Worm (Caenorhabditis elegans) whole organism, L2 larva: ENCODE measurements around the gene F08F1.3.
A peak's percentile ranks its signal among the peaks of the same experiment; 100 is the strongest.

ENCODE experiments used
- C34F6.9 ChIP-seq: fragments of 150-350 bp; optimal IDR thresholded peaks from 2 replicates; lab custom pipeline; 2014; ENCODE audit warnings: missing biosample characterization, missing genetic modification characterization
- F13H6.1 ChIP-seq: sonication (generic microtip); optimal IDR thresholded peaks from 2 replicates; lab custom pipeline; 2016; ENCODE audit warnings: missing genetic modification characterization, missing compliant biosample characterization
- R02D3.7 ChIP-seq: fragments of 150-350 bp; optimal IDR thresholded peaks from 2 replicates; lab custom pipeline; 2014; ENCODE audit warnings: missing biosample characterization, missing genetic modification characterization
- Y55F3AM.14 ChIP-seq: fragments of 200-800 bp; sonication (Bioruptor generic); optimal IDR thresholded peaks from 2 replicates; lab custom pipeline; 2018; ENCODE audit warnings: mild to moderate bottlenecking, missing genetic modification characterization, missing compliant biosample characterization
- ZK546.5 ChIP-seq: sonication (generic microtip); optimal IDR thresholded peaks from 2 replicates; lab custom pipeline; 2017; ENCODE audit warnings: missing biosample characterization, missing genetic modification characterization
- alr-1 ChIP-seq: fragments of 150-350 bp; optimal IDR thresholded peaks from 2 replicates; lab custom pipeline; 2014; ENCODE audit warnings: missing biosample characterization, missing genetic modification characterization
- aly-2 ChIP-seq: fragments of 150-350 bp; optimal IDR thresholded peaks from 2 replicates; lab custom pipeline; 2014; ENCODE audit warnings: missing biosample characterization, missing genetic modification characterization
- ama-1 ChIP-seq: fragments of 150-350 bp; optimal IDR thresholded peaks from 2 replicates; lab custom pipeline; 2018; ENCODE audit warnings: inconsistent platforms
- blmp-1 ChIP-seq: sonication (generic microtip); optimal IDR thresholded peaks from 2 replicates; lab custom pipeline; 2017; ENCODE audit warnings: missing genetic modification characterization, mild to moderate bottlenecking, missing compliant biosample characterization, antibody characterized with exemption, moderate library complexity; ENCODE audit not compliant: insufficient read depth
- ceh-16 ChIP-seq: fragments of 150-350 bp; optimal IDR thresholded peaks from 2 replicates; lab custom pipeline; 2014; ENCODE audit warnings: missing biosample characterization, missing genetic modification characterization
- ceh-82 ChIP-seq: fragments of 150-350 bp; optimal IDR thresholded peaks from 2 replicates; lab custom pipeline; 2014; ENCODE audit warnings: missing biosample characterization, missing genetic modification characterization
- crh-2 ChIP-seq: sonication (generic microtip); optimal IDR thresholded peaks from 2 replicates; lab custom pipeline; 2017; ENCODE audit warnings: missing biosample characterization, missing genetic modification characterization
- dmd-4 ChIP-seq: sonication (generic microtip); optimal IDR thresholded peaks from 2 replicates; lab custom pipeline; 2017; ENCODE audit warnings: missing biosample characterization, missing genetic modification characterization
- egl-27 ChIP-seq: sonication (generic microtip); optimal IDR thresholded peaks from 3 replicates; lab custom pipeline; 2017; ENCODE audit warnings: missing biosample characterization, missing genetic modification reagents, missing genetic modification characterization
- elt-1 ChIP-seq: fragments of 150-350 bp; optimal IDR thresholded peaks from 2 replicates; lab custom pipeline; 2014; ENCODE audit warnings: missing biosample characterization, missing genetic modification characterization
- elt-3 ChIP-seq: sonication (generic microtip); optimal IDR thresholded peaks from 2 replicates; lab custom pipeline; 2017; ENCODE audit warnings: missing biosample characterization, missing genetic modification characterization
- fos-1 ChIP-seq: fragments of 150-350 bp; optimal IDR thresholded peaks from 2 replicates; lab custom pipeline; 2014; ENCODE audit warnings: missing biosample characterization, missing genetic modification characterization
- gmeb-1 ChIP-seq: fragments of 150-350 bp; optimal IDR thresholded peaks from 2 replicates; lab custom pipeline; 2014; ENCODE audit warnings: missing biosample characterization, missing genetic modification characterization
- lin-13 ChIP-seq: fragments of 150-350 bp; optimal IDR thresholded peaks from 2 replicates; lab custom pipeline; 2014; ENCODE audit warnings: missing biosample characterization, missing genetic modification reagents, missing genetic modification characterization
- lin-39 ChIP-seq: fragments of 150-350 bp; optimal IDR thresholded peaks from 2 replicates; lab custom pipeline; 2014; ENCODE audit warnings: missing biosample characterization, missing genetic modification reagents, missing genetic modification characterization
- lsy-2 ChIP-seq, 2 experiments: fragments of 150-350 bp in 1 of 2; sonication (generic microtip) in 1 of 2; optimal IDR thresholded peaks; 2 replicates each; lab custom pipeline; 2014 to 2017; ENCODE audit warnings: missing biosample characterization in 2 of 2, missing genetic modification characterization in 2 of 2
- mab-5 ChIP-seq: fragments of 150-350 bp; optimal IDR thresholded peaks from 2 replicates; lab custom pipeline; 2014; ENCODE audit warnings: missing biosample characterization, missing genetic modification characterization
- mbf-1 ChIP-seq: sonication (generic microtip); optimal IDR thresholded peaks from 2 replicates; lab custom pipeline; 2017; ENCODE audit warnings: missing biosample characterization, missing genetic modification characterization
- mdl-1 ChIP-seq, 2 experiments: fragments of 150-350 bp in 1 of 2; sonication (generic microtip) in 1 of 2; optimal IDR thresholded peaks; 2 replicates each; lab custom pipeline; 2017; ENCODE audit warnings: missing biosample characterization in 2 of 2, missing genetic modification characterization in 2 of 2
- nhr-10 ChIP-seq: sonication (generic microtip); optimal IDR thresholded peaks from 2 replicates; lab custom pipeline; 2017; ENCODE audit warnings: missing biosample characterization, missing genetic modification characterization
- nhr-11 ChIP-seq: fragments of 150-350 bp; optimal IDR thresholded peaks from 2 replicates; lab custom pipeline; 2014; ENCODE audit warnings: missing biosample characterization, missing genetic modification characterization
- nhr-12 ChIP-seq: fragments of 150-350 bp; optimal IDR thresholded peaks from 2 replicates; lab custom pipeline; 2014; ENCODE audit warnings: missing biosample characterization, missing genetic modification characterization
- nhr-129 ChIP-seq: fragments of 150-350 bp; optimal IDR thresholded peaks from 2 replicates; lab custom pipeline; 2014; ENCODE audit warnings: missing biosample characterization, missing genetic modification characterization
- nhr-21 ChIP-seq: fragments of 150-350 bp; optimal IDR thresholded peaks from 2 replicates; lab custom pipeline; 2014; ENCODE audit warnings: missing biosample characterization, missing genetic modification characterization
- nhr-23 ChIP-seq: fragments of 150-350 bp; optimal IDR thresholded peaks from 2 replicates; lab custom pipeline; 2014; ENCODE audit warnings: missing biosample characterization, missing genetic modification reagents, missing genetic modification characterization
- nhr-237 ChIP-seq: fragments of 150-350 bp; optimal IDR thresholded peaks from 2 replicates; lab custom pipeline; 2014; ENCODE audit warnings: missing biosample characterization, missing genetic modification characterization
- nhr-25 ChIP-seq: fragments of 150-350 bp; sonication (generic microtip); optimal IDR thresholded peaks from 3 replicates; lab custom pipeline; 2014; ENCODE audit warnings: missing biosample characterization, missing genetic modification characterization
- nhr-6 ChIP-seq: fragments of 150-350 bp; optimal IDR thresholded peaks from 2 replicates; lab custom pipeline; 2014; ENCODE audit warnings: missing biosample characterization, missing genetic modification characterization
- peb-1 ChIP-seq: fragments of 150-350 bp; optimal IDR thresholded peaks from 2 replicates; lab custom pipeline; 2014; ENCODE audit warnings: missing biosample characterization, missing genetic modification characterization
- skn-1 ChIP-seq: sonication (generic microtip); optimal IDR thresholded peaks from 2 replicates; lab custom pipeline; 2017; ENCODE audit warnings: missing biosample characterization, missing genetic modification characterization
- sma-3 ChIP-seq: sonication (generic microtip); optimal IDR thresholded peaks from 2 replicates; lab custom pipeline; 2016; ENCODE audit warnings: missing genetic modification reagents, missing genetic modification characterization, missing compliant biosample characterization
- sma-9 ChIP-seq, 2 experiments: fragments of 150-350 bp in 1 of 2; sonication (generic microtip) in 1 of 2; optimal IDR thresholded peaks; 2 replicates each; lab custom pipeline; 2014 to 2016; ENCODE audit warnings: missing genetic modification characterization in 2 of 2, mild to moderate bottlenecking in 1 of 2, missing biosample characterization in 1 of 2, missing compliant biosample characterization in 1 of 2, missing genetic modification reagents in 1 of 2, moderate library complexity in 1 of 2
- snpc-4 ChIP-seq: fragments of 150-350 bp; optimal IDR thresholded peaks from 2 replicates; lab custom pipeline; 2014; ENCODE audit warnings: missing biosample characterization, missing genetic modification characterization
- unc-39 ChIP-seq: fragments of 150-350 bp; optimal IDR thresholded peaks from 2 replicates; lab custom pipeline; 2014; ENCODE audit warnings: missing biosample characterization, missing genetic modification characterization
- unc-55 ChIP-seq: fragments of 150-350 bp; sonication (generic microtip); optimal IDR thresholded peaks from 3 replicates; lab custom pipeline; 2014; ENCODE audit warnings: missing biosample characterization, missing genetic modification reagents, missing genetic modification characterization
- unc-62 ChIP-seq: fragments of 150-350 bp; optimal IDR thresholded peaks from 2 replicates; lab custom pipeline; 2014; ENCODE audit warnings: missing biosample characterization, missing genetic modification reagents, missing genetic modification characterization
- zag-1 ChIP-seq: fragments of 150-350 bp; optimal IDR thresholded peaks from 2 replicates; lab custom pipeline; 2014; ENCODE audit warnings: missing biosample characterization, missing genetic modification characterization
- ztf-1 ChIP-seq: fragments of 200-800 bp; sonication (Bioruptor generic); conservative IDR thresholded peaks from 2 replicates; pipeline ENCODE4 v1.3.6; 2022; ENCODE audit warnings: missing genetic modification characterization, missing compliant biosample characterization
- ztf-11 ChIP-seq: sonication (generic microtip); optimal IDR thresholded peaks from 2 replicates; lab custom pipeline; 2017; ENCODE audit warnings: missing biosample characterization, missing genetic modification characterization

The F08F1.3 gene

ce11 chrX:8428319-8428888 lies at the start of gene F08F1.3:
Gene F08F1.3, plus strand, starts transcription at chrX:8428838.
- no peak for TF ChIP-seq unc-62
- peak; percentile 42 for TF ChIP-seq fos-1 (tag; lab: Kevin White, UChicago)
- TF ChIP-seq, all 48 proteins: peak for 1

- TF ChIP-seq mab-5 (tag; lab: Kevin White, UChicago): no peak
- peak; percentile 40 for TF ChIP-seq sma-9 (GFP tag; optimal IDR thresholded peaks at IDR 0.05; lab: Kevin White, UChicago)
- TF ChIP-seq sma-9 (tag; optimal IDR thresholded peaks at IDR 0.05; lab: Kevin White, UChicago): no peak
- peak; percentile 54 for TF ChIP-seq crh-2 (tag; lab: Kevin White, UChicago)
- peak; percentile 4 for TF ChIP-seq fos-1 (tag; lab: Kevin White, UChicago)
- peak; percentile 49 for TF ChIP-seq nhr-129 (tag; lab: Kevin White, UChicago)
These were observed 47.0 kb upstream of the F08F1.3 start for ce11 chrX:8381651-8382050.

ce11 chrX:8384642-8385181 lies 43.9 kb upstream of the F08F1.3 start, which contains the start of gene F41D9.2:
Gene F41D9.2, minus strand, starts transcription at chrX:8384945.
- no peak for TF ChIP-seq snpc-4 (tag; lab: Kevin White, UChicago)
- TF ChIP-seq blmp-1: peak; percentile 61
- TF ChIP-seq C34F6.9 (tag; lab: Kevin White, UChicago): no peak
- no peak for TF ChIP-seq dmd-4

- TF ChIP-seq gmeb-1 (tag; lab: Kevin White, UChicago) (no peak), nhr-23 (no peak), zag-1 (no peak), alr-1 (tag; lab: Kevin White, UChicago) (no peak), ztf-1 (GFP tag; lab: Robert Waterston, UW) (no peak), sma-3 (GFP tag; lab: Kevin White, UChicago) (no peak), unc-62 (no peak), elt-1 (tag; lab: Kevin White, UChicago) (no peak), crh-2 (tag; lab: Kevin White, UChicago) (peak; percentile 55), unc-55 (GFP tag; lab: Kevin White, UChicago) (peak; percentile 20), ceh-82 (tag; lab: Kevin White, UChicago) (no peak), nhr-25 (tag; lab: Kevin White, UChicago) (no peak), nhr-10 (tag; lab: Kevin White, UChicago) (no peak), mbf-1 (no peak), snpc-4 (tag; lab: Kevin White, UChicago) (no peak), lin-39 (tag; lab: Kevin White, UChicago) (no peak), Y55F3AM.14 (GFP tag; lab: Kevin White, UChicago) (peak; percentile 4), nhr-129 (tag; lab: Kevin White, UChicago) (peak; percentile 69), ZK546.5 (tag; lab: Kevin White, UChicago) (no peak), F13H6.1 (tag; lab: Kevin White, UChicago) (peak; percentile 10), aly-2 (tag; lab: Kevin White, UChicago) (no peak), lin-13 (GFP tag; lab: Kevin White, UChicago) (peak; percentile 36), elt-3 (tag; lab: Kevin White, UChicago) (no peak), fos-1 (tag; lab: Kevin White, UChicago) (peak; percentile 44), nhr-6 (tag; lab: Kevin White, UChicago) (no peak), unc-39 (tag; lab: Kevin White, UChicago) (no peak), nhr-12 (no peak), skn-1 (no peak), C34F6.9 (tag; lab: Kevin White, UChicago) (peak; percentile 12), ceh-16 (no peak), ama-1 (lab: Kevin White, UChicago) (no peak), nhr-237 (tag; lab: Kevin White, UChicago) (no peak), egl-27 (tag; lab: Kevin White, UChicago) (peak; percentile 42), ztf-11 (no peak), lsy-2 (tag; optimal IDR thresholded peaks at IDR 0.05; lab: Kevin White, UChicago) (peak; percentile 15 to 52), sma-9 (GFP tag; optimal IDR thresholded peaks at IDR 0.05; lab: Kevin White, UChicago) (peak; percentile 53), sma-9 (tag; optimal IDR thresholded peaks at IDR 0.05; lab: Kevin White, UChicago) (no peak), R02D3.7 (tag; lab: Kevin White, UChicago) (no peak), peb-1 (tag; lab: Kevin White, UChicago) (no peak), mdl-1 (tag; optimal IDR thresholded peaks at IDR 0.05; lab: Kevin White, UChicago) (no peak), nhr-21 (tag; lab: Kevin White, UChicago) (peak; percentile 48), blmp-1 (no peak), nhr-11 (no peak)
These were observed 42.4 kb upstream of the F08F1.3 start for ce11 chrX:8386068-8386851.
